Worm (Caenorhabditis elegans) whole organism, L4 larva: ENCODE results near the gene spat-2.
A peak's percentile ranks its signal among the peaks of the same experiment; 100 is the strongest.

Source experiments
- F10B5.3 ChIP-seq: sonication (generic microtip); optimal IDR thresholded peaks from 2 replicates; lab custom pipeline; 2016; ENCODE audit warnings: mild to moderate bottlenecking, missing genetic modification characterization, missing compliant biosample characterization
- F44E2.7 ChIP-seq: fragments of 200-800 bp; sonication (Bioruptor generic); IDR thresholded peaks from 2 replicates; pipeline ENCODE4 v2.1.2; 2022; ENCODE audit warnings: missing genetic modification characterization, missing compliant biosample characterization
- F49E8.2 ChIP-seq: sonication (generic microtip); optimal IDR thresholded peaks from 2 replicates; lab custom pipeline; 2016; ENCODE audit warnings: missing compliant biosample characterization, mild to moderate bottlenecking, missing genetic modification characterization, borderline replicate concordance
- R02D3.7 ChIP-seq: fragments of 150-350 bp; sonication (generic microtip); optimal IDR thresholded peaks from 3 replicates; lab custom pipeline; 2014; ENCODE audit warnings: missing biosample characterization, missing genetic modification characterization
- T20F7.1 ChIP-seq: fragments of 200-800 bp; sonication (Bioruptor generic); optimal IDR thresholded peaks from 2 replicates; lab custom pipeline; 2018; ENCODE audit warnings: mild to moderate bottlenecking, missing genetic modification characterization, missing compliant biosample characterization
- T26A8.4 ChIP-seq: fragments of 200-800 bp; sonication (Bioruptor generic); IDR thresholded peaks from 2 replicates; pipeline ENCODE4 v1.3.6; 2022; ENCODE audit warnings: missing genetic modification characterization, missing compliant biosample characterization
- Y5F2A.4 ChIP-seq: fragments of 200-800 bp; sonication (Bioruptor generic); optimal IDR thresholded peaks from 2 replicates; lab custom pipeline; 2018; ENCODE audit warnings: mild to moderate bottlenecking, missing genetic modification characterization, missing compliant biosample characterization
- ZK337.2 ChIP-seq: fragments of 200-800 bp; sonication (Bioruptor generic); IDR thresholded peaks from 2 replicates; pipeline ENCODE4 v1.3.6; 2022; ENCODE audit warnings: missing genetic modification reagents, missing genetic modification characterization, missing compliant biosample characterization
- ZK546.5 ChIP-seq, 2 experiments: sonication (generic microtip); optimal IDR thresholded peaks; 2 replicates each; lab custom pipeline; 2017; ENCODE audit warnings: missing biosample characterization in 2 of 2, missing genetic modification characterization in 2 of 2
- aly-2 ChIP-seq: sonication (generic microtip); optimal IDR thresholded peaks from 2 replicates; lab custom pipeline; 2018; ENCODE audit warnings: missing biosample characterization, missing genetic modification characterization
- ama-1 ChIP-seq: fragments of 150-350 bp; optimal IDR thresholded peaks from 2 replicates; lab custom pipeline; 2014; ENCODE audit warnings: inconsistent platforms, mixed read lengths
- attf-4 ChIP-seq: sonication (generic microtip); optimal IDR thresholded peaks from 3 replicates; lab custom pipeline; 2017; ENCODE audit warnings: missing biosample characterization, missing genetic modification characterization
- ceh-28 ChIP-seq: fragments of 150-350 bp; optimal IDR thresholded peaks from 2 replicates; lab custom pipeline; 2014; ENCODE audit warnings: missing biosample characterization, missing genetic modification reagents, missing genetic modification characterization
- ceh-44 ChIP-seq: fragments of 200-800 bp; sonication (Bioruptor generic); IDR thresholded peaks from 2 replicates; pipeline ENCODE4 v1.3.6; 2022; ENCODE audit warnings: missing genetic modification reagents, missing genetic modification characterization, missing compliant biosample characterization
- ceh-62 ChIP-seq: sonication (generic microtip); optimal IDR thresholded peaks from 2 replicates; lab custom pipeline; 2017; ENCODE audit warnings: missing biosample characterization, missing genetic modification characterization
- ceh-82 ChIP-seq: sonication (generic microtip); optimal IDR thresholded peaks from 2 replicates; lab custom pipeline; 2017; ENCODE audit warnings: missing biosample characterization, missing genetic modification characterization
- ces-1 ChIP-seq: fragments of 150-350 bp; sonication (generic microtip); optimal IDR thresholded peaks from 4 replicates; lab custom pipeline; 2014; ENCODE audit warnings: missing biosample characterization, missing genetic modification reagents, missing genetic modification characterization
- cey-2 ChIP-seq: sonication (generic microtip); optimal IDR thresholded peaks from 3 replicates; lab custom pipeline; 2017; ENCODE audit warnings: missing genetic modification characterization, mild to moderate bottlenecking, missing compliant biosample characterization, antibody characterized with exemption, borderline replicate concordance; ENCODE audit not compliant: insufficient read depth
- daf-12 ChIP-seq: fragments of 150-350 bp; optimal IDR thresholded peaks from 2 replicates; lab custom pipeline; 2014; ENCODE audit warnings: missing biosample characterization, missing genetic modification reagents, missing genetic modification characterization
- daf-19 ChIP-seq: fragments of 200-800 bp; sonication (Bioruptor generic); conservative IDR thresholded peaks from 2 replicates; pipeline ENCODE4 v1.3.6; 2022; ENCODE audit warnings: missing genetic modification characterization, missing compliant biosample characterization
- dmd-8 ChIP-seq: fragments of 200-800 bp; sonication (Bioruptor generic); IDR thresholded peaks from 2 replicates; pipeline ENCODE4 v1.3.6; 2022; ENCODE audit warnings: missing genetic modification characterization, missing compliant biosample characterization
- dmd-9 ChIP-seq: fragments of 200-800 bp; sonication (Bioruptor generic); IDR thresholded peaks from 2 replicates; pipeline ENCODE4 v1.3.6; 2022; ENCODE audit warnings: missing genetic modification reagents, missing genetic modification characterization, missing compliant biosample characterization
- dpl-1 ChIP-seq: fragments of 150-350 bp; optimal IDR thresholded peaks from 2 replicates; lab custom pipeline; 2014; ENCODE audit warnings: missing biosample characterization, missing genetic modification reagents, missing genetic modification characterization
- fkh-10 ChIP-seq: fragments of 150-350 bp; optimal IDR thresholded peaks from 2 replicates; lab custom pipeline; 2014; ENCODE audit warnings: missing biosample characterization, missing genetic modification reagents, missing genetic modification characterization
- hlh-11 ChIP-seq: fragments of 200-800 bp; sonication (Bioruptor generic); optimal IDR thresholded peaks from 2 replicates; lab custom pipeline; 2018; ENCODE audit warnings: mild to moderate bottlenecking, missing genetic modification characterization, missing compliant biosample characterization
- hmg-1.1 ChIP-seq: fragments of 200-800 bp; sonication (Bioruptor generic); IDR thresholded peaks from 2 replicates; pipeline ENCODE4 v1.3.6; 2022; ENCODE audit warnings: missing genetic modification reagents, missing genetic modification characterization, missing compliant biosample characterization
- lim-7 ChIP-seq: fragments of 200-800 bp; sonication (Bioruptor generic); IDR thresholded peaks from 2 replicates; pipeline ENCODE4 v1.3.6; 2022; ENCODE audit warnings: missing genetic modification characterization, missing compliant biosample characterization
- lin-1 ChIP-seq: fragments of 200-800 bp; sonication (Bioruptor generic); IDR thresholded peaks from 2 replicates; pipeline ENCODE4 v1.3.6; 2022; ENCODE audit warnings: missing genetic modification reagents, missing genetic modification characterization, missing compliant biosample characterization
- lin-15B ChIP-seq: fragments of 150-350 bp; sonication (generic microtip); optimal IDR thresholded peaks from 3 replicates; lab custom pipeline; 2014; ENCODE audit warnings: missing biosample characterization, missing genetic modification characterization
- lin-29 ChIP-seq: fragments of 200-800 bp; sonication (Bioruptor generic); IDR thresholded peaks from 2 replicates; pipeline ENCODE4 v1.3.6; 2022; ENCODE audit warnings: missing genetic modification reagents, missing genetic modification characterization, missing compliant biosample characterization
- lin-38 ChIP-seq: fragments of 200-800 bp; sonication (Bioruptor generic); IDR thresholded peaks from 2 replicates; pipeline ENCODE4 v1.3.6; 2022; ENCODE audit warnings: missing genetic modification reagents, missing genetic modification characterization, missing compliant biosample characterization
- lin-39 ChIP-seq: fragments of 150-350 bp; optimal IDR thresholded peaks from 2 replicates; lab custom pipeline; 2014; ENCODE audit warnings: missing biosample characterization, missing genetic modification reagents, missing genetic modification characterization
- lir-3 ChIP-seq: sonication (generic microtip); optimal IDR thresholded peaks from 2 replicates; lab custom pipeline; 2016; ENCODE audit warnings: mild to moderate bottlenecking, missing genetic modification characterization, missing compliant biosample characterization
- madf-9 ChIP-seq: fragments of 200-800 bp; sonication (Bioruptor generic); conservative IDR thresholded peaks from 2 replicates; pipeline ENCODE4 v1.3.6; 2022; ENCODE audit warnings: missing genetic modification reagents, missing genetic modification characterization, missing compliant biosample characterization
- mdl-1 ChIP-seq, 2 experiments: fragments of 150-350 bp in 1 of 2; sonication (generic microtip) in 1 of 2; optimal IDR thresholded peaks; 2 replicates each; lab custom pipeline; 2014 to 2017; ENCODE audit warnings: missing biosample characterization in 2 of 2, missing genetic modification characterization in 2 of 2
- mxl-2 ChIP-seq: fragments of 200-800 bp; sonication (Bioruptor generic); conservative IDR thresholded peaks from 2 replicates; pipeline ENCODE4 v1.3.6; 2022; ENCODE audit warnings: missing genetic modification reagents, missing genetic modification characterization, missing compliant biosample characterization
- mxl-3 ChIP-seq: fragments of 200-800 bp; sonication (Bioruptor generic); optimal IDR thresholded peaks from 2 replicates; lab custom pipeline; 2018; ENCODE audit warnings: mild to moderate bottlenecking, missing genetic modification characterization, missing compliant biosample characterization
- nhr-11 ChIP-seq: fragments of 150-350 bp; optimal IDR thresholded peaks from 2 replicates; lab custom pipeline; 2014; ENCODE audit warnings: missing biosample characterization, missing genetic modification characterization
- nhr-237 ChIP-seq: sonication (generic microtip); optimal IDR thresholded peaks from 2 replicates; lab custom pipeline; 2017; ENCODE audit warnings: missing biosample characterization, missing genetic modification characterization
- nhr-28 ChIP-seq: fragments of 150-350 bp; optimal IDR thresholded peaks from 2 replicates; lab custom pipeline; 2014; ENCODE audit warnings: missing biosample characterization, missing genetic modification characterization
- nhr-42 ChIP-seq: fragments of 200-800 bp; sonication (Bioruptor generic); IDR thresholded peaks from 2 replicates; pipeline ENCODE4 v1.3.6; 2022; ENCODE audit warnings: missing genetic modification characterization, missing compliant biosample characterization
- nhr-6 ChIP-seq: fragments of 150-350 bp; optimal IDR thresholded peaks from 2 replicates; lab custom pipeline; 2014; ENCODE audit warnings: missing biosample characterization, missing genetic modification characterization
- nhr-76 ChIP-seq: fragments of 150-350 bp; optimal IDR thresholded peaks from 2 replicates; lab custom pipeline; 2014; ENCODE audit warnings: missing biosample characterization, missing genetic modification characterization
- nhr-77 ChIP-seq: fragments of 150-350 bp; optimal IDR thresholded peaks from 2 replicates; lab custom pipeline; 2014; ENCODE audit warnings: missing biosample characterization, missing genetic modification characterization
- skn-1 ChIP-seq: fragments of 150-350 bp; optimal IDR thresholded peaks from 2 replicates; lab custom pipeline; 2014; ENCODE audit warnings: missing biosample characterization, missing genetic modification characterization
- snpc-1.2 ChIP-seq: fragments of 200-800 bp; sonication (Bioruptor generic); IDR thresholded peaks from 2 replicates; pipeline ENCODE4 v1.3.6; 2022; ENCODE audit warnings: missing genetic modification reagents, missing genetic modification characterization, missing compliant biosample characterization
- snpc-4 ChIP-seq: fragments of 150-350 bp; optimal IDR thresholded peaks from 2 replicates; lab custom pipeline; 2014; ENCODE audit warnings: missing biosample characterization, missing genetic modification characterization
- unc-130 ChIP-seq: sonication (generic microtip); optimal IDR thresholded peaks from 2 replicates; lab custom pipeline; 2016; ENCODE audit warnings: missing genetic modification reagents, missing genetic modification characterization, missing compliant biosample characterization
- unc-39 ChIP-seq: sonication (generic microtip); optimal IDR thresholded peaks from 2 replicates; lab custom pipeline; 2017; ENCODE audit warnings: missing biosample characterization, missing genetic modification characterization
- unc-62 ChIP-seq, 3 experiments: fragments of 150-350 bp in 1 of 3; sonication (generic microtip); optimal IDR thresholded peaks in 2 of 3; peaks in 1 of 3; 1 replicate in 1 of 3; 2 replicates in 2 of 3; lab custom pipeline; 2014 to 2017; ENCODE audit warnings: missing biosample characterization in 3 of 3, missing genetic modification characterization in 3 of 3, missing genetic modification reagents in 3 of 3, missing genotype in 1 of 3
- zfp-3 ChIP-seq: fragments of 200-800 bp; sonication (Bioruptor generic); conservative IDR thresholded peaks from 2 replicates; pipeline ENCODE4 v1.3.6; 2022; ENCODE audit warnings: missing genetic modification reagents, missing genetic modification characterization, missing compliant biosample characterization
- zip-11 ChIP-seq: fragments of 200-800 bp; sonication (Bioruptor generic); IDR thresholded peaks from 2 replicates; pipeline ENCODE4 v1.3.6; 2022; ENCODE audit warnings: missing genetic modification characterization, missing compliant biosample characterization
- zip-2 ChIP-seq: fragments of 150-350 bp; optimal IDR thresholded peaks from 2 replicates; lab custom pipeline; 2014; ENCODE audit warnings: missing biosample characterization, missing genetic modification characterization

The spat-2 gene

ce11 chrIII:11110756-11111155 is 74.0 kb downstream of the spat-2 start (continued):
- TF ChIP-seq hlh-11 (tag; lab: Kevin White, UChicago) (no peak), snpc-1.2 (GFP tag; lab: Robert Waterston, UW) (no peak), lin-39 (tag; lab: Kevin White, UChicago) (no peak), F49E8.2 (peak; percentile 29), attf-4 (no peak), nhr-76 (tag; lab: Kevin White, UChicago) (no peak), madf-9 (GFP tag; lab: Robert Waterston, UW) (peak; percentile 51; the same call in 1 of the 2 replicates), lir-3 (tag; lab: Kevin White, UChicago) (no peak), ces-1 (GFP tag; lab: Kevin White, UChicago) (no peak), dmd-9 (GFP tag; lab: Robert Waterston, UW) (no peak), lin-15B (tag; lab: Kevin White, UChicago) (no peak), ceh-44 (no peak), snpc-4 (tag; lab: Kevin White, UChicago) (no peak), unc-62 (GFP tag; optimal IDR thresholded peaks at IDR 0.05 in 1 of 2; lab: Kevin White, UChicago) (no peak), unc-62 (tag; optimal IDR thresholded peaks at IDR 0.05; lab: Kevin White, UChicago) (no peak), ama-1 (lab: Kevin White, UChicago) (no peak), mxl-2 (GFP tag; lab: Robert Waterston, UW) (no peak), T26A8.4 (GFP tag; lab: Robert Waterston, UW) (peak; percentile 71), zip-11 (GFP tag; lab: Robert Waterston, UW) (no peak), ceh-28 (tag; lab: Kevin White, UChicago) (no peak), lim-7 (GFP tag; lab: Robert Waterston, UW) (no peak), ceh-62 (tag; lab: Kevin White, UChicago) (no peak), unc-130 (GFP tag; lab: Kevin White, UChicago) (peak; percentile 47), lin-29 (GFP tag; lab: Robert Waterston, UW) (peak; percentile 81), mdl-1 (tag; optimal IDR thresholded peaks at IDR 0.05; lab: Kevin White, UChicago) (peak in 1 of 2 experiments; percentile 19), nhr-6 (peak; percentile 43), hmg-1.1 (GFP tag; lab: Robert Waterston, UW) (peak; percentile 92), aly-2 (tag; lab: Kevin White, UChicago) (no peak), ZK337.2 (no peak), ZK546.5 (tag; optimal IDR thresholded peaks at IDR 0.05; lab: Kevin White, UChicago) (no peak), T20F7.1 (peak; percentile 27), dpl-1 (GFP tag; lab: Kevin White, UChicago) (peak; percentile 57), fkh-10 (GFP tag; lab: Kevin White, UChicago) (no peak), F10B5.3 (tag; lab: Kevin White, UChicago) (no peak), nhr-77 (tag; lab: Kevin White, UChicago) (peak; percentile 44), Y5F2A.4 (GFP tag; lab: Kevin White, UChicago) (no peak), zip-2 (tag; lab: Kevin White, UChicago) (peak; percentile 24), R02D3.7 (no peak), dmd-8 (GFP tag; lab: Robert Waterston, UW) (no peak), mxl-3 (GFP tag; lab: Kevin White, UChicago) (no peak), nhr-42 (GFP tag; lab: Robert Waterston, UW) (peak; percentile 22; the same call in 1 of the 2 replicates), zfp-3 (GFP tag; lab: Robert Waterston, UW) (no peak), lin-38 (GFP tag; lab: Robert Waterston, UW) (peak; percentile 89), unc-39 (tag; lab: Kevin White, UChicago) (no peak), daf-12 (tag; lab: Kevin White, UChicago) (no peak), F44E2.7 (GFP tag; lab: Robert Waterston, UW) (no peak), cey-2 (tag; lab: Kevin White, UChicago) (no peak), nhr-11 (tag; lab: Kevin White, UChicago) (peak; percentile 45), daf-19 (GFP tag; lab: Robert Waterston, UW) (no peak), skn-1 (tag; lab: Kevin White, UChicago) (no peak), lin-1 (GFP tag; lab: Robert Waterston, UW) (no peak), ceh-82 (tag; lab: Kevin White, UChicago) (no peak), nhr-28 (tag; lab: Kevin White, UChicago) (peak; percentile 35), nhr-237 (no peak)
